Worm (Caenorhabditis elegans): ENCODE data around the gene far-1.

The far-1 gene

ce11 chrIII:9053740-9054252 is 27.2 kb downstream of the far-1 start, which contains the start of gene R107.5 (continued):
- TF ChIP-seq xnd-1 (tag; optimal IDR thresholded peaks at IDR 0.05) (no peak), somi-1 (GFP tag; optimal IDR thresholded peaks at IDR 0.05) (peak; percentile 97), attf-3 (GFP tag; conservative IDR thresholded peaks at IDR 0.05) (peak; percentile 66; the same call in 1 of the 2 replicates), zfh-2 (GFP tag; conservative IDR thresholded peaks at IDR 0.05) (peak; percentile 93), K11D2.4 (GFP tag; IDR thresholded peaks at IDR 0.05) (peak; percentile 96), sdz-38 (tag; optimal IDR thresholded peaks at IDR 0.05) (no peak), dpl-1 (GFP tag; optimal IDR thresholded peaks at IDR 0.05) (peak; percentile 42), aptf-2 (GFP tag; conservative IDR thresholded peaks at IDR 0.05) (no peak), mel-28 (tag; optimal IDR thresholded peaks at IDR 0.05; ENCODE audit: borderline replicate concordance) (peak; percentile 84), T26A5.8 (tag; optimal IDR thresholded peaks at IDR 0.05) (no peak), bed-1 (GFP tag; IDR thresholded peaks at IDR 0.05) (0 out of 2 replicates have a peak, but pooled peaks have one; percentile 59), ztf-25 (GFP tag; IDR thresholded peaks at IDR 0.05) (no peak), nfya-1 (tag; optimal IDR thresholded peaks at IDR 0.05; ENCODE audit: borderline replicate concordance, insufficient read depth) (no peak), ztf-18 (tag; optimal IDR thresholded peaks at IDR 0.05) (peak; percentile 63), unc-130 (GFP tag; optimal IDR thresholded peaks at IDR 0.05) (no peak), lag-1 (GFP tag; IDR thresholded peaks at IDR 0.05) (0 out of 2 replicates have a peak, but pooled peaks have one; percentile 22), nfya-2 (GFP tag; IDR thresholded peaks at IDR 0.05) (no peak), hmg-20 (GFP tag; IDR thresholded peaks at IDR 0.05) (no peak), F33H1.4 (GFP tag; IDR thresholded peaks at IDR 0.05) (peak; percentile 59; the same call in 1 of the 2 replicates), ztf-22 (GFP tag; optimal IDR thresholded peaks at IDR 0.05) (peak; percentile 92), F52B5.7 (tag; optimal IDR thresholded peaks at IDR 0.05) (peak; percentile 54), athp-1 (tag; optimal IDR thresholded peaks at IDR 0.05) (peak; percentile 90), zim-3 (tag; optimal IDR thresholded peaks at IDR 0.05) (peak; percentile 94), Y95B8A.8 (GFP tag; IDR thresholded peaks at IDR 0.05) (peak; percentile 88), hlh-12 (tag; optimal IDR thresholded peaks at IDR 0.05) (no peak), Y53G8AR.9 (GFP tag; conservative IDR thresholded peaks at IDR 0.05) (peak; percentile 94), F37B4.10 (GFP tag; IDR thresholded peaks at IDR 0.05) (no peak), B0019.2 (GFP tag; conservative IDR thresholded peaks at IDR 0.05) (peak; percentile 46; the same call in 1 of the 2 replicates), atf-7 (tag; optimal IDR thresholded peaks at IDR 0.05) (peak; percentile 98), Y53F4B.3 (GFP tag; IDR thresholded peaks at IDR 0.05) (no peak), F22D6.2 (tag; optimal IDR thresholded peaks at IDR 0.05) (peak; percentile 88), aptf-3 (GFP tag; IDR thresholded peaks at IDR 0.05) (peak; percentile 87; the same call in 1 of the 2 replicates), hsf-1 (GFP tag; IDR thresholded peaks at IDR 0.05) (peak; percentile 100), ccch-3 (GFP tag; optimal IDR thresholded peaks at IDR 0.05) (no peak), dox-1 (GFP tag; IDR thresholded peaks at IDR 0.05) (peak; percentile 91), ZK185.1 (tag; optimal IDR thresholded peaks at IDR 0.05; ENCODE audit: poor library complexity, severe bottlenecking) (peak; percentile 47), B0261.1 (tag; optimal IDR thresholded peaks at IDR 0.05) (peak; percentile 32), nhr-90 (tag; optimal IDR thresholded peaks at IDR 0.05) (peak; percentile 22), madf-10 (tag; optimal IDR thresholded peaks at IDR 0.05) (peak; percentile 76), egl-18 (GFP tag; IDR thresholded peaks at IDR 0.05) (peak; percentile 91), madf-8 (GFP tag; conservative IDR thresholded peaks at IDR 0.05) (no peak), die-1 (tag; optimal IDR thresholded peaks at IDR 0.05) (peak; percentile 20), attf-5 (GFP tag; optimal IDR thresholded peaks at IDR 0.05) (peak; percentile 80), F10E7.11 (tag; optimal IDR thresholded peaks at IDR 0.05) (peak; percentile 82), sptf-2 (GFP tag; optimal IDR thresholded peaks at IDR 0.05) (no peak), lin-40 (tag; optimal IDR thresholded peaks at IDR 0.05) (peak; percentile 97), lsl-1 (GFP tag; optimal IDR thresholded peaks at IDR 0.05) (peak; percentile 22), ztf-3 (GFP tag; optimal IDR thresholded peaks at IDR 0.05) (peak; percentile 96), T07F8.4 (tag; optimal IDR thresholded peaks at IDR 0.05) (peak; percentile 66)
